Worm (Caenorhabditis elegans) whole organism, L4 larva: ENCODE measurements around the gene F54D1.6.

Source experiments
- D1046.2 ChIP-seq: fragments of 200-800 bp; sonication (Bioruptor generic); IDR thresholded peaks from 2 replicates; pipeline ENCODE4 v1.3.6; 2022; ENCODE audit warnings: missing genetic modification characterization, missing compliant biosample characterization
- F49E8.2 ChIP-seq: sonication (generic microtip); optimal IDR thresholded peaks from 2 replicates; lab custom pipeline; 2016; ENCODE audit warnings: missing compliant biosample characterization, mild to moderate bottlenecking, missing genetic modification characterization, borderline replicate concordance
- R02D3.7 ChIP-seq: fragments of 150-350 bp; sonication (generic microtip); optimal IDR thresholded peaks from 3 replicates; lab custom pipeline; 2014; ENCODE audit warnings: missing biosample characterization, missing genetic modification characterization
- Y5F2A.4 ChIP-seq: fragments of 200-800 bp; sonication (Bioruptor generic); optimal IDR thresholded peaks from 2 replicates; lab custom pipeline; 2018; ENCODE audit warnings: mild to moderate bottlenecking, missing genetic modification characterization, missing compliant biosample characterization
- aha-1 ChIP-seq: fragments of 150-350 bp; peaks from one replicate; lab custom pipeline; 2014; ENCODE audit warnings: missing biosample characterization, missing genetic modification characterization
- aly-2 ChIP-seq: sonication (generic microtip); optimal IDR thresholded peaks from 2 replicates; lab custom pipeline; 2018; ENCODE audit warnings: missing biosample characterization, missing genetic modification characterization
- arid-1 ChIP-seq: fragments of 200-800 bp; sonication (Bioruptor generic); conservative IDR thresholded peaks from 2 replicates; pipeline ENCODE4 v1.3.6; 2022; ENCODE audit warnings: missing genetic modification reagents, missing genetic modification characterization, missing compliant biosample characterization
- ceh-28 ChIP-seq: fragments of 150-350 bp; optimal IDR thresholded peaks from 2 replicates; lab custom pipeline; 2014; ENCODE audit warnings: missing biosample characterization, missing genetic modification reagents, missing genetic modification characterization
- ceh-44 ChIP-seq: fragments of 200-800 bp; sonication (Bioruptor generic); IDR thresholded peaks from 2 replicates; pipeline ENCODE4 v1.3.6; 2022; ENCODE audit warnings: missing genetic modification reagents, missing genetic modification characterization, missing compliant biosample characterization
- ceh-62 ChIP-seq: sonication (generic microtip); optimal IDR thresholded peaks from 2 replicates; lab custom pipeline; 2017; ENCODE audit warnings: missing biosample characterization, missing genetic modification characterization
- cey-2 ChIP-seq: sonication (generic microtip); optimal IDR thresholded peaks from 3 replicates; lab custom pipeline; 2017; ENCODE audit warnings: missing genetic modification characterization, mild to moderate bottlenecking, missing compliant biosample characterization, antibody characterized with exemption, borderline replicate concordance; ENCODE audit not compliant: insufficient read depth
- daf-16 ChIP-seq, 3 experiments: sonication (generic microtip); optimal IDR thresholded peaks; 2 replicates each; lab custom pipeline; 2016 to 2017; ENCODE audit warnings: missing genetic modification characterization in 3 of 3, missing genetic modification reagents in 3 of 3, mild to moderate bottlenecking in 2 of 3, missing compliant biosample characterization in 2 of 3, missing biosample characterization in 1 of 3, moderate library complexity in 1 of 3
- daf-19 ChIP-seq: fragments of 200-800 bp; sonication (Bioruptor generic); conservative IDR thresholded peaks from 2 replicates; pipeline ENCODE4 v1.3.6; 2022; ENCODE audit warnings: missing genetic modification characterization, missing compliant biosample characterization
- daf-8 ChIP-seq: fragments of 200-800 bp; sonication (Bioruptor generic); IDR thresholded peaks from 2 replicates; pipeline ENCODE4 v1.3.6; 2022; ENCODE audit warnings: missing genetic modification characterization, missing compliant biosample characterization
- dmd-8 ChIP-seq: fragments of 200-800 bp; sonication (Bioruptor generic); IDR thresholded peaks from 2 replicates; pipeline ENCODE4 v1.3.6; 2022; ENCODE audit warnings: missing genetic modification characterization, missing compliant biosample characterization
- duxl-1 ChIP-seq: sonication (generic microtip); optimal IDR thresholded peaks from 2 replicates; lab custom pipeline; 2016; ENCODE audit warnings: mild to moderate bottlenecking, missing genetic modification characterization, moderate library complexity, missing compliant biosample characterization; ENCODE audit not compliant: poor library complexity
- egl-27 ChIP-seq: sonication (generic microtip); optimal IDR thresholded peaks from 3 replicates; lab custom pipeline; 2017; ENCODE audit warnings: missing biosample characterization, missing genetic modification reagents, missing genetic modification characterization
- fos-1 ChIP-seq: fragments of 150-350 bp; optimal IDR thresholded peaks from 2 replicates; lab custom pipeline; 2014; ENCODE audit warnings: missing biosample characterization, missing genetic modification characterization
- lim-7 ChIP-seq: fragments of 200-800 bp; sonication (Bioruptor generic); IDR thresholded peaks from 2 replicates; pipeline ENCODE4 v1.3.6; 2022; ENCODE audit warnings: missing genetic modification characterization, missing compliant biosample characterization
- lin-1 ChIP-seq: fragments of 200-800 bp; sonication (Bioruptor generic); IDR thresholded peaks from 2 replicates; pipeline ENCODE4 v1.3.6; 2022; ENCODE audit warnings: missing genetic modification reagents, missing genetic modification characterization, missing compliant biosample characterization
- lin-13 ChIP-seq: fragments of 150-350 bp; optimal IDR thresholded peaks from 2 replicates; lab custom pipeline; 2014; ENCODE audit warnings: missing biosample characterization, missing genetic modification reagents, missing genetic modification characterization
- lin-29 ChIP-seq: fragments of 200-800 bp; sonication (Bioruptor generic); IDR thresholded peaks from 2 replicates; pipeline ENCODE4 v1.3.6; 2022; ENCODE audit warnings: missing genetic modification reagents, missing genetic modification characterization, missing compliant biosample characterization
- lin-38 ChIP-seq: fragments of 200-800 bp; sonication (Bioruptor generic); IDR thresholded peaks from 2 replicates; pipeline ENCODE4 v1.3.6; 2022; ENCODE audit warnings: missing genetic modification reagents, missing genetic modification characterization, missing compliant biosample characterization
- mxl-3 ChIP-seq: fragments of 200-800 bp; sonication (Bioruptor generic); optimal IDR thresholded peaks from 2 replicates; lab custom pipeline; 2018; ENCODE audit warnings: mild to moderate bottlenecking, missing genetic modification characterization, missing compliant biosample characterization
- nhr-10 ChIP-seq: fragments of 150-350 bp; optimal IDR thresholded peaks from 2 replicates; lab custom pipeline; 2014; ENCODE audit warnings: missing biosample characterization, missing genetic modification characterization
- nhr-41 ChIP-seq: fragments of 200-800 bp; sonication (Bioruptor generic); IDR thresholded peaks from 2 replicates; pipeline ENCODE4 v1.3.6; 2022; ENCODE audit warnings: missing genetic modification reagents, missing genetic modification characterization, missing compliant biosample characterization
- pha-4 ChIP-seq, 2 experiments: fragments of 150-350 bp in 1 of 2; fragments of 200-800 bp in 1 of 2; sonication (Bioruptor generic) in 1 of 2; IDR thresholded peaks in 1 of 2; optimal IDR thresholded peaks in 1 of 2; 2 replicates each; pipeline versions ENCODE4 v1.3.6 to Lab custom; 2014 to 2022; ENCODE audit warnings: missing genetic modification characterization in 2 of 2, missing genetic modification reagents in 2 of 2, missing biosample characterization in 1 of 2, missing compliant biosample characterization in 1 of 2
- php-3 ChIP-seq: fragments of 200-800 bp; sonication (Bioruptor generic); IDR thresholded peaks from 2 replicates; pipeline ENCODE4 v1.3.6; 2022; ENCODE audit warnings: missing genetic modification reagents, missing genetic modification characterization, missing compliant biosample characterization
- rbr-2 ChIP-seq: sonication (generic microtip); optimal IDR thresholded peaks from 2 replicates; lab custom pipeline; 2016; ENCODE audit warnings: missing genotype, missing genetic modification characterization, missing compliant biosample characterization
- set-16 ChIP-seq: fragments of 200-800 bp; sonication (Bioruptor generic); IDR thresholded peaks from 2 replicates; pipeline ENCODE4 v1.3.6; 2022; ENCODE audit warnings: missing genetic modification reagents, missing genetic modification characterization, missing compliant biosample characterization
- snpc-1.2 ChIP-seq: fragments of 200-800 bp; sonication (Bioruptor generic); IDR thresholded peaks from 2 replicates; pipeline ENCODE4 v1.3.6; 2022; ENCODE audit warnings: missing genetic modification reagents, missing genetic modification characterization, missing compliant biosample characterization
- tag-97 ChIP-seq: fragments of 200-800 bp; sonication (Bioruptor generic); IDR thresholded peaks from 2 replicates; pipeline ENCODE4 v1.3.6; 2022; ENCODE audit warnings: missing genetic modification characterization, missing compliant biosample characterization
- unc-62 ChIP-seq, 3 experiments: fragments of 150-350 bp in 1 of 3; sonication (generic microtip); optimal IDR thresholded peaks in 2 of 3; peaks in 1 of 3; 1 replicate in 1 of 3; 2 replicates in 2 of 3; lab custom pipeline; 2014 to 2017; ENCODE audit warnings: missing biosample characterization in 3 of 3, missing genetic modification characterization in 3 of 3, missing genetic modification reagents in 3 of 3, missing genotype in 1 of 3
- zfp-2 ChIP-seq: sonication (generic microtip); optimal IDR thresholded peaks from 2 replicates; lab custom pipeline; 2016; ENCODE audit warnings: mild to moderate bottlenecking, missing genetic modification characterization, missing compliant biosample characterization
- zip-2 ChIP-seq: fragments of 150-350 bp; optimal IDR thresholded peaks from 2 replicates; lab custom pipeline; 2014; ENCODE audit warnings: missing biosample characterization, missing genetic modification characterization
- ztf-7 ChIP-seq: fragments of 150-350 bp; optimal IDR thresholded peaks from 2 replicates; lab custom pipeline; 2014; ENCODE audit warnings: missing biosample characterization, missing genetic modification characterization

Gene F54D1.6

ce11 chrIV:11340735-11341443 is 53.3 kb downstream of the F54D1.6 start:
- TF ChIP-seq aly-2 (tag; lab: Kevin White, UChicago) (no peak), rbr-2 (tag; lab: Kevin White, UChicago) (no peak), lin-1 (GFP tag; lab: Robert Waterston, UW) (peak; percentile 28; the same call in 1 of the 2 replicates), ztf-7 (no peak), unc-62 (GFP tag; optimal IDR thresholded peaks at IDR 0.05 in 1 of 2; lab: Kevin White, UChicago) (peak in 1 of 2 experiments; percentile 62), unc-62 (tag; optimal IDR thresholded peaks at IDR 0.05; lab: Kevin White, UChicago) (no peak), zfp-2 (no peak), D1046.2 (no peak), lim-7 (GFP tag; lab: Robert Waterston, UW) (0 out of 2 replicates have a peak, but pooled peaks have one; percentile 26), ceh-44 (GFP tag; lab: Robert Waterston, UW) (no peak), dmd-8 (GFP tag; lab: Robert Waterston, UW) (0 out of 2 replicates have a peak, but pooled peaks have one; percentile 61), pha-4 (GFP tag; IDR thresholded peaks at IDR 0.05; lab: Robert Waterston, UW) (peak; percentile 29; the same call in 1 of the 2 replicates), pha-4 (tag; optimal IDR thresholded peaks at IDR 0.05; lab: Kevin White, UChicago) (no peak), tag-97 (no peak), set-16 (GFP tag; lab: Robert Waterston, UW) (no peak), ceh-62 (tag; lab: Kevin White, UChicago) (no peak), php-3 (GFP tag; lab: Robert Waterston, UW) (no peak), snpc-1.2 (GFP tag; lab: Robert Waterston, UW) (peak; percentile 74), mxl-3 (GFP tag; lab: Kevin White, UChicago) (no peak), aha-1 (tag; lab: Kevin White, UChicago) (no peak), daf-16 (GFP tag; optimal IDR thresholded peaks at IDR 0.05; lab: Kevin White, UChicago) (no peak), daf-16 (tag; optimal IDR thresholded peaks at IDR 0.05; lab: Kevin White, UChicago) (no peak), fos-1 (tag; lab: Kevin White, UChicago) (no peak), zip-2 (no peak), arid-1 (GFP tag; lab: Robert Waterston, UW) (0 out of 2 replicates have a peak, but pooled peaks have one; percentile 29), daf-19 (GFP tag; lab: Robert Waterston, UW) (0 out of 2 replicates have a peak, but pooled peaks have one; percentile 49), lin-13 (GFP tag; lab: Kevin White, UChicago) (no peak), Y5F2A.4 (GFP tag; lab: Kevin White, UChicago) (no peak), nhr-41 (GFP tag; lab: Robert Waterston, UW) (no peak), daf-8 (GFP tag; lab: Robert Waterston, UW) (no peak), F49E8.2 (tag; lab: Kevin White, UChicago) (peak; percentile 72), ceh-28 (no peak), nhr-10 (tag; lab: Kevin White, UChicago) (no peak), duxl-1 (tag; lab: Kevin White, UChicago) (no peak), lin-29 (no peak), lin-38 (peak; percentile 56), cey-2 (tag; lab: Kevin White, UChicago) (no peak)

- no peak for TF ChIP-seq dmd-8 (GFP tag; lab: Robert Waterston, UW)
- TF ChIP-seq egl-27 (tag; lab: Kevin White, UChicago), result no peak
- no peak for TF ChIP-seq R02D3.7 (tag; lab: Kevin White, UChicago)
- TF ChIP-seq, all 104 proteins: peak for 0
Measured at ce11 chrIV:11344288-11344687, 56.7 kb downstream of the F54D1.6 start.
